Fruit fly (Drosophila melanogaster) whole organism, wandering third instar larva: ENCODE data around the gene JMJD4.

ENCODE experiments used
- CG9705 ChIP-seq: fragments of 200-800 bp; sonication (Bioruptor generic); optimal IDR thresholded peaks from 2 replicates; lab custom pipeline; 2018; ENCODE audit warnings: missing biosample characterization, mild to moderate bottlenecking, missing genetic modification characterization
- HLH106 ChIP-seq: fragments of 200-800 bp; optimal IDR thresholded peaks from 3 replicates; lab custom pipeline; 2019; ENCODE audit warnings: missing biosample characterization, mild to moderate bottlenecking, missing genetic modification characterization, moderate library complexity
- ey ChIP-seq: fragments of 200-800 bp; sonication (Bioruptor generic); optimal IDR thresholded peaks from 2 replicates; lab custom pipeline; 2016; ENCODE audit warnings: missing biosample characterization, missing genetic modification characterization
- h ChIP-seq: fragments of 200-800 bp; sonication (Bioruptor generic); optimal IDR thresholded peaks from 3 replicates; lab custom pipeline; 2016; ENCODE audit warnings: missing biosample characterization, mild to moderate bottlenecking, missing genetic modification characterization
- pan ChIP-seq: fragments of >200 bp; optimal IDR thresholded peaks from 2 replicates; lab custom pipeline; 2017
- psq ChIP-seq: fragments of 200-800 bp; sonication (Bioruptor generic); optimal IDR thresholded peaks from 3 replicates; lab custom pipeline; 2017; ENCODE audit warnings: missing biosample characterization, mild to moderate bottlenecking, missing genetic modification characterization, moderate library complexity
- usp ChIP-seq: fragments of >200 bp; optimal IDR thresholded peaks from 2 replicates; lab custom pipeline; 2017; ENCODE audit warnings: missing biosample characterization, missing genetic modification characterization

dm6 chr2L:18159172-18159571 is at the start of gene JMJD4:
- TF ChIP-seq ey (GFP tag; lab: Kevin White, UChicago) (no peak), psq (GFP tag; lab: Kevin White, UChicago) (no peak), h (GFP tag; lab: Kevin White, UChicago) (no peak), pan (lab: Kevin White, UChicago) (no peak), HLH106 (tag; lab: Kevin White, UChicago) (no peak), CG9705 (GFP tag; lab: Kevin White, UChicago) (no peak), usp (GFP tag; lab: Kevin White, UChicago) (no peak)
